Fruit fly (Drosophila melanogaster) whole organism, embryonic: ENCODE measurements around the gene CG32260.

Source experiments
- Antp ChIP-seq: fragments of 200-800 bp; sonication (Bioruptor generic); optimal IDR thresholded peaks from 3 replicates; lab custom pipeline; 2016; ENCODE audit warnings: missing biosample characterization, missing genetic modification characterization
- Atf6 ChIP-seq: fragments of 200-800 bp; sonication (Bioruptor generic); IDR thresholded peaks from 2 replicates; pipeline ENCODE4 v1.3.6; 2022; ENCODE audit warnings: missing biosample characterization, missing genetic modification characterization
- BEAF-32 ChIP-seq: fragments of 200-800 bp; sonication (Bioruptor generic); optimal IDR thresholded peaks from 3 replicates; lab custom pipeline; 2017; ENCODE audit warnings: missing biosample characterization, missing genetic modification characterization, mild to moderate bottlenecking, moderate library complexity, missing genetic modification reagents
- BtbVII ChIP-seq: fragments of 200-800 bp; sonication (Bioruptor generic); optimal IDR thresholded peaks from 3 replicates; lab custom pipeline; 2017; ENCODE audit warnings: missing biosample characterization, mild to moderate bottlenecking, missing genetic modification characterization
- CG10274 ChIP-seq: fragments of 200-800 bp; sonication (Bioruptor generic); optimal IDR thresholded peaks from 3 replicates; lab custom pipeline; 2017; ENCODE audit warnings: missing biosample characterization, mild to moderate bottlenecking, missing genetic modification characterization
- CG10565 ChIP-seq: fragments of 200-800 bp; sonication (Bioruptor generic); optimal IDR thresholded peaks from 3 replicates; lab custom pipeline; 2016; ENCODE audit warnings: missing biosample characterization, mild to moderate bottlenecking, missing genetic modification characterization
- CG11085 ChIP-seq: fragments of 200-800 bp; sonication (Bioruptor generic); IDR thresholded peaks from 2 replicates; pipeline ENCODE4 v1.3.6; 2022; ENCODE audit warnings: missing biosample characterization, missing genetic modification characterization
- CG11695 ChIP-seq: fragments of 200-800 bp; sonication (Bioruptor generic); IDR thresholded peaks from 3 replicates; pipeline ENCODE4 v1.3.6; 2022; ENCODE audit warnings: missing biosample characterization, missing genetic modification characterization
- CG11696 ChIP-seq: fragments of 200-800 bp; sonication (Bioruptor generic); IDR thresholded peaks from 2 replicates; pipeline ENCODE4 v1.3.6; 2022; ENCODE audit warnings: missing biosample characterization, missing genetic modification characterization
- CG14965 ChIP-seq: fragments of 200-800 bp; sonication (Bioruptor generic); optimal IDR thresholded peaks from 2 replicates; lab custom pipeline; 2016; ENCODE audit warnings: missing biosample characterization, missing genetic modification characterization, borderline replicate concordance
- CG16779 ChIP-seq: fragments of 200-800 bp; sonication (Bioruptor generic); IDR thresholded peaks from 2 replicates; pipeline ENCODE4 v1.3.6; 2022; ENCODE audit warnings: missing biosample characterization, missing genetic modification characterization
- CG17359 ChIP-seq: fragments of 200-800 bp; sonication (Bioruptor generic); optimal IDR thresholded peaks from 3 replicates; lab custom pipeline; 2018; ENCODE audit warnings: missing biosample characterization, mild to moderate bottlenecking, missing genetic modification characterization, moderate library complexity
- CG2889 ChIP-seq: fragments of 200-800 bp; sonication (Bioruptor generic); IDR thresholded peaks from 3 replicates; pipeline ENCODE4 v1.3.6; 2022; ENCODE audit warnings: missing biosample characterization, missing genetic modification characterization
- CG3407 ChIP-seq: fragments of 200-800 bp; sonication (Bioruptor generic); optimal IDR thresholded peaks from 2 replicates; lab custom pipeline; 2018; ENCODE audit warnings: missing biosample characterization, mild to moderate bottlenecking, missing genetic modification characterization
- CG3838 ChIP-seq: fragments of 200-800 bp; sonication (Bioruptor generic); optimal IDR thresholded peaks from 3 replicates; lab custom pipeline; 2016; ENCODE audit warnings: missing biosample characterization, missing genetic modification characterization
- CG4360 ChIP-seq: fragments of 200-800 bp; sonication (Bioruptor generic); IDR thresholded peaks from 2 replicates; pipeline ENCODE4 v1.3.6; 2022; ENCODE audit warnings: missing biosample characterization, missing genetic modification characterization
- CG43689 ChIP-seq: fragments of 200-800 bp; sonication (Bioruptor generic); IDR thresholded peaks from 2 replicates; pipeline ENCODE4 v1.3.6; 2022; ENCODE audit warnings: missing biosample characterization, missing genetic modification characterization
- CG5245 ChIP-seq: fragments of 200-800 bp; sonication (Bioruptor generic); optimal IDR thresholded peaks from 3 replicates; lab custom pipeline; 2016; ENCODE audit warnings: missing biosample characterization, missing genetic modification characterization
- CG6254 ChIP-seq: fragments of 200-800 bp; sonication (Bioruptor generic); optimal IDR thresholded peaks from 3 replicates; lab custom pipeline; 2017; ENCODE audit warnings: mild to moderate bottlenecking, missing biosample characterization, missing genetic modification reagents, missing genetic modification characterization
- CG7745 ChIP-seq: fragments of 200-800 bp; sonication (Bioruptor generic); optimal IDR thresholded peaks from 2 replicates; lab custom pipeline; 2018; ENCODE audit warnings: missing biosample characterization, mild to moderate bottlenecking, missing genetic modification characterization, moderate library complexity
- CG8924 ChIP-seq: fragments of 200-800 bp; optimal IDR thresholded peaks from 3 replicates; lab custom pipeline; 2019; ENCODE audit warnings: missing biosample characterization, mild to moderate bottlenecking, missing genetic modification characterization, moderate library complexity
- Camta ChIP-seq: fragments of 200-800 bp; sonication (Bioruptor generic); optimal IDR thresholded peaks from 2 replicates; lab custom pipeline; 2016; ENCODE audit warnings: missing biosample characterization, missing genetic modification characterization
- Chrac-16 ChIP-seq: fragments of 200-800 bp; sonication (Bioruptor generic); optimal IDR thresholded peaks from 3 replicates; lab custom pipeline; 2016; ENCODE audit warnings: missing biosample characterization, missing genetic modification characterization
- Dbx ChIP-seq: fragments of 200-800 bp; sonication (Bioruptor generic); IDR thresholded peaks from 3 replicates; pipeline ENCODE4 v1.3.6; 2022; ENCODE audit warnings: missing biosample characterization, missing genetic modification characterization
- Dfd ChIP-seq, 2 experiments: fragments of >200 bp; optimal IDR thresholded peaks; 2 replicates each; lab custom pipeline; 2017; ENCODE audit warnings: missing biosample characterization in 2 of 2, missing genetic modification characterization in 2 of 2
- Dll ChIP-seq: fragments of 200-800 bp; sonication (Bioruptor generic); IDR thresholded peaks from 4 replicates; pipeline ENCODE4 v1.3.6; 2022; ENCODE audit warnings: missing biosample characterization, missing genetic modification characterization; ENCODE audit not compliant: partially characterized antibody
- E2f1 ChIP-seq: fragments of 200-800 bp; sonication (Bioruptor generic); IDR thresholded peaks from 2 replicates; pipeline ENCODE4 v1.3.6; 2022; ENCODE audit warnings: missing biosample characterization, missing genetic modification characterization
- ERR ChIP-seq: fragments of 200-800 bp; sonication (Bioruptor generic); optimal IDR thresholded peaks from 2 replicates; lab custom pipeline; 2016; ENCODE audit warnings: missing biosample characterization, missing genetic modification characterization
- Fer1 ChIP-seq: fragments of 200-800 bp; sonication (Bioruptor generic); optimal IDR thresholded peaks from 2 replicates; lab custom pipeline; 2017; ENCODE audit warnings: missing biosample characterization, mild to moderate bottlenecking, missing genetic modification characterization
- Hmr ChIP-seq: fragments of 200-800 bp; sonication (Bioruptor generic); optimal IDR thresholded peaks from 3 replicates; lab custom pipeline; 2017; ENCODE audit warnings: mild to moderate bottlenecking, missing biosample characterization, missing genetic modification reagents, missing genetic modification characterization
- Hr51 ChIP-seq, 2 experiments: fragments of 200-800 bp; sonication (Bioruptor generic); optimal IDR thresholded peaks; 2 replicates in 1 of 2; 3 replicates in 1 of 2; lab custom pipeline; 2016 to 2018; ENCODE audit warnings: missing biosample characterization in 2 of 2, missing genetic modification characterization in 2 of 2, mild to moderate bottlenecking in 1 of 2, moderate library complexity in 1 of 2
- MESR4 ChIP-seq: fragments of 200-800 bp; sonication (Bioruptor generic); optimal IDR thresholded peaks from 2 replicates; lab custom pipeline; 2018; ENCODE audit warnings: missing biosample characterization, mild to moderate bottlenecking, missing genetic modification characterization, moderate library complexity
- Ravus ChIP-seq: fragments of 200-800 bp; sonication (Bioruptor generic); IDR thresholded peaks from 2 replicates; pipeline ENCODE4 v1.3.6; 2022; ENCODE audit warnings: missing biosample characterization, missing genetic modification characterization
- Xbp1 ChIP-seq: fragments of 200-800 bp; sonication (Bioruptor generic); optimal IDR thresholded peaks from 3 replicates; lab custom pipeline; 2016; ENCODE audit warnings: missing biosample characterization, mild to moderate bottlenecking, missing genetic modification characterization
- amos ChIP-seq: fragments of 200-800 bp; sonication (Bioruptor generic); IDR thresholded peaks from 2 replicates; pipeline ENCODE4 v1.3.6; 2022; ENCODE audit warnings: missing biosample characterization, missing genetic modification characterization; ENCODE audit not compliant: partially characterized antibody
- az2 ChIP-seq: fragments of 200-800 bp; sonication (Bioruptor generic); optimal IDR thresholded peaks from 3 replicates; lab custom pipeline; 2016; ENCODE audit warnings: missing biosample characterization, missing genetic modification characterization
- chm ChIP-seq: fragments of 200-800 bp; sonication (Bioruptor generic); IDR thresholded peaks from 2 replicates; pipeline ENCODE4 v1.3.6; 2022; ENCODE audit warnings: missing biosample characterization, missing genetic modification characterization
- chn ChIP-seq: fragments of 200-800 bp; sonication (Bioruptor generic); optimal IDR thresholded peaks from 2 replicates; lab custom pipeline; 2016; ENCODE audit warnings: missing biosample characterization, missing genetic modification characterization
- cwo ChIP-seq: fragments of 200-800 bp; sonication (Bioruptor generic); optimal IDR thresholded peaks from 3 replicates; lab custom pipeline; 2017; ENCODE audit warnings: missing biosample characterization, missing genetic modification characterization, mild to moderate bottlenecking, moderate library complexity, missing genetic modification reagents
- dmrt11E ChIP-seq: fragments of 200-800 bp; sonication (Bioruptor generic); optimal IDR thresholded peaks from 3 replicates; lab custom pipeline; 2018; ENCODE audit warnings: missing biosample characterization, mild to moderate bottlenecking, missing genetic modification characterization, moderate library complexity
- insv ChIP-seq, 2 experiments: fragments of 200-800 bp; sonication (Bioruptor generic); optimal IDR thresholded peaks; 3 replicates each; lab custom pipeline; 2016 to 2018; ENCODE audit warnings: missing biosample characterization in 2 of 2, missing genetic modification characterization in 2 of 2
- luna ChIP-seq: fragments of 200-800 bp; sonication (Bioruptor generic); optimal IDR thresholded peaks from 2 replicates; lab custom pipeline; 2016; ENCODE audit warnings: missing biosample characterization, missing genetic modification characterization
- nerfin-2 ChIP-seq: fragments of 200-800 bp; sonication (Bioruptor generic); IDR thresholded peaks from 2 replicates; pipeline ENCODE4 v1.3.6; 2022; ENCODE audit warnings: missing biosample characterization, missing genetic modification characterization; ENCODE audit not compliant: partially characterized antibody
- nom ChIP-seq: fragments of 200-800 bp; sonication (Bioruptor generic); optimal IDR thresholded peaks from 2 replicates; lab custom pipeline; 2017; ENCODE audit warnings: missing biosample characterization, missing genetic modification characterization, mild to moderate bottlenecking, moderate library complexity, missing genetic modification reagents
- oc ChIP-seq: fragments of 200-800 bp; sonication (Bioruptor generic); optimal IDR thresholded peaks from 2 replicates; lab custom pipeline; 2018; ENCODE audit warnings: missing biosample characterization, mild to moderate bottlenecking, missing genetic modification characterization, moderate library complexity
- odd ChIP-seq: fragments of 200-800 bp; sonication (Bioruptor generic); optimal IDR thresholded peaks from 2 replicates; lab custom pipeline; 2017; ENCODE audit warnings: missing biosample characterization, mild to moderate bottlenecking, missing genetic modification characterization
- sqz ChIP-seq: fragments of 200-800 bp; sonication (Bioruptor generic); optimal IDR thresholded peaks from 3 replicates; lab custom pipeline; 2018; ENCODE audit warnings: missing biosample characterization, mild to moderate bottlenecking, missing genetic modification characterization
- sr ChIP-seq: fragments of 200-800 bp; sonication (Bioruptor generic); IDR thresholded peaks from 3 replicates; pipeline ENCODE4 v1.3.6; 2022; ENCODE audit warnings: missing biosample characterization, missing genetic modification characterization
- tin ChIP-seq: fragments of 200-800 bp; sonication (Bioruptor generic); optimal IDR thresholded peaks from 3 replicates; lab custom pipeline; 2016; ENCODE audit warnings: missing biosample characterization, missing genetic modification characterization
- trem ChIP-seq: fragments of 200-800 bp; optimal IDR thresholded peaks from 3 replicates; lab custom pipeline; 2019; ENCODE audit warnings: missing biosample characterization, mild to moderate bottlenecking, missing genetic modification characterization, moderate library complexity
- wek ChIP-seq: fragments of 200-800 bp; sonication (Bioruptor generic); optimal IDR thresholded peaks from 3 replicates; lab custom pipeline; 2018; ENCODE audit warnings: missing biosample characterization, mild to moderate bottlenecking, missing genetic modification characterization, moderate library complexity

Gene CG32260

dm6 chr3L:4186659-4187058, 44.5 kb downstream of the CG32260 start, which contains the start of gene VhaM9.7-c (continued):
- TF ChIP-seq Antp (peak; percentile 33), BtbVII (GFP tag; lab: Kevin White, UChicago) (no peak), CG14965 (GFP tag; lab: Kevin White, UChicago) (no peak), chn (GFP tag; lab: Kevin White, UChicago) (no peak), BEAF-32 (peak; percentile 20), Hr51 (GFP tag; optimal IDR thresholded peaks at IDR 0.05; lab: Kevin White, UChicago) (peak in 1 of 2 experiments; percentile 3), CG10565 (no peak), CG16779 (GFP tag; lab: Robert Waterston, UW) (no peak), az2 (GFP tag; lab: Kevin White, UChicago) (no peak), Dll (0 out of 4 replicates have a peak, but pooled peaks have one; percentile 16), CG7745 (no peak), Dfd (GFP tag; optimal IDR thresholded peaks at IDR 0.05; lab: Kevin White, UChicago) (no peak), sr (GFP tag; lab: Robert Waterston, UW) (no peak), CG4360 (no peak), CG11695 (GFP tag; lab: Robert Waterston, UW) (no peak), CG17359 (tag; lab: Kevin White, UChicago) (no peak), Xbp1 (GFP tag; lab: Kevin White, UChicago) (peak; percentile 53), tin (GFP tag; lab: Kevin White, UChicago) (peak; percentile 32), CG11696 (GFP tag; lab: Robert Waterston, UW) (no peak), amos (GFP tag; lab: Robert Waterston, UW) (no peak), sqz (GFP tag; lab: Kevin White, UChicago) (peak; percentile 6), CG43689 (GFP tag; lab: Robert Waterston, UW) (no peak), CG3838 (no peak), wek (GFP tag; lab: Kevin White, UChicago) (no peak), cwo (GFP tag; lab: Kevin White, UChicago) (no peak), dmrt11E (tag; lab: Kevin White, UChicago) (no peak), Atf6 (GFP tag; lab: Robert Waterston, UW) (no peak), CG6254 (no peak), Camta (GFP tag; lab: Kevin White, UChicago) (peak; percentile 2), Fer1 (GFP tag; lab: Kevin White, UChicago) (peak; percentile 11), nom (GFP tag; lab: Kevin White, UChicago) (no peak), Dbx (GFP tag; lab: Robert Waterston, UW) (no peak), Ravus (GFP tag; lab: Robert Waterston, UW) (no peak), CG3407 (GFP tag; lab: Kevin White, UChicago) (no peak), MESR4 (GFP tag; lab: Kevin White, UChicago) (peak; percentile 61), CG8924 (no peak), ERR (GFP tag; lab: Kevin White, UChicago) (peak; percentile 12), odd (GFP tag; lab: Kevin White, UChicago) (no peak), chm (no peak), CG10274 (no peak), Chrac-16 (GFP tag; lab: Kevin White, UChicago) (peak; percentile 29), trem (tag; lab: Kevin White, UChicago) (peak; percentile 65), insv (GFP tag; optimal IDR thresholded peaks at IDR 0.05; lab: Kevin White, UChicago) (no peak), nerfin-2 (no peak), CG2889 (GFP tag; lab: Robert Waterston, UW) (no peak), CG11085 (GFP tag; lab: Robert Waterston, UW) (no peak), oc (tag; lab: Kevin White, UChicago) (no peak), Hmr (GFP tag; lab: Kevin White, UChicago) (peak; percentile 23), CG5245 (no peak), luna (no peak), E2f1 (GFP tag; lab: Robert Waterston, UW) (no peak)
